Fruit fly (Drosophila melanogaster): ENCODE data around the gene Ugt36A1.

- TF ChIP-seq Mio (GFP tag; optimal IDR thresholded peaks at IDR 0.05) (no peak), Sp1 (GFP tag; optimal IDR thresholded peaks at IDR 0.05) (no peak)
Measured at dm6 chr2L:3606462-3607270, 12.2 kb upstream of the Ugt36A1 start, which contains the start of gene odd.

Measured in whole organism, wandering third instar larva.